Worm (Caenorhabditis elegans) whole organism, late embryonic: ENCODE measurements around the gene srt-32.

Experiments
- F13H6.1 ChIP-seq: sonication (generic microtip); optimal IDR thresholded peaks from 2 replicates; lab custom pipeline; 2016; ENCODE audit warnings: missing genetic modification characterization, missing compliant biosample characterization
- K09A11.1 ChIP-seq: sonication (generic microtip); optimal IDR thresholded peaks from 2 replicates; lab custom pipeline; 2017; ENCODE audit warnings: antibody characterized with exemption, mild to moderate bottlenecking, missing genetic modification characterization, missing compliant biosample characterization; ENCODE audit not compliant: insufficient read depth
- T23F11.4 ChIP-seq: fragments of 200-800 bp; sonication (Bioruptor generic); optimal IDR thresholded peaks from 2 replicates; lab custom pipeline; 2018; ENCODE audit warnings: mild to moderate bottlenecking, missing genetic modification characterization, missing compliant biosample characterization
- ahr-1 ChIP-seq: sonication (generic microtip); optimal IDR thresholded peaks from 2 replicates; lab custom pipeline; 2016; ENCODE audit warnings: missing genetic modification characterization, missing compliant biosample characterization
- ama-1 ChIP-seq: fragments of 150-350 bp; optimal IDR thresholded peaks from 2 replicates; lab custom pipeline; 2014
- ceh-14 ChIP-seq: sonication (generic microtip); optimal IDR thresholded peaks from 2 replicates; lab custom pipeline; 2016; ENCODE audit warnings: missing genotype, missing genetic modification characterization, missing compliant biosample characterization
- ceh-18 ChIP-seq: sonication (generic microtip); optimal IDR thresholded peaks from 2 replicates; lab custom pipeline; 2016; ENCODE audit warnings: missing genetic modification characterization, missing compliant biosample characterization
- ceh-2 ChIP-seq: sonication (generic microtip); optimal IDR thresholded peaks from 2 replicates; lab custom pipeline; 2016; ENCODE audit warnings: missing genotype, missing genetic modification characterization, missing compliant biosample characterization
- ceh-31 ChIP-seq: sonication (generic microtip); optimal IDR thresholded peaks from 2 replicates; lab custom pipeline; 2016; ENCODE audit warnings: missing genetic modification characterization, missing compliant biosample characterization
- ceh-34 ChIP-seq: sonication (generic microtip); optimal IDR thresholded peaks from 2 replicates; lab custom pipeline; 2016; ENCODE audit warnings: mild to moderate bottlenecking, missing genetic modification characterization, missing compliant biosample characterization
- ceh-6 ChIP-seq: fragments of 200-800 bp; sonication (Bioruptor generic); optimal IDR thresholded peaks from 2 replicates; lab custom pipeline; 2018; ENCODE audit warnings: mild to moderate bottlenecking, missing genetic modification characterization, missing compliant biosample characterization
- dmd-4 ChIP-seq: sonication (generic microtip); optimal IDR thresholded peaks from 2 replicates; lab custom pipeline; 2016; ENCODE audit warnings: borderline replicate concordance, missing genetic modification characterization, missing compliant biosample characterization
- elt-2 ChIP-seq: sonication (generic microtip); optimal IDR thresholded peaks from 2 replicates; lab custom pipeline; 2016; ENCODE audit warnings: missing genetic modification reagents, missing genetic modification characterization, missing compliant biosample characterization
- ets-4 ChIP-seq: sonication (generic microtip); optimal IDR thresholded peaks from 2 replicates; lab custom pipeline; 2016; ENCODE audit warnings: missing genetic modification characterization, missing compliant biosample characterization
- eyg-1 ChIP-seq: sonication (generic microtip); optimal IDR thresholded peaks from 2 replicates; lab custom pipeline; 2016; ENCODE audit warnings: missing genotype, missing genetic modification characterization, missing compliant biosample characterization
- fax-1 ChIP-seq: sonication (generic microtip); optimal IDR thresholded peaks from 2 replicates; lab custom pipeline; 2016; ENCODE audit warnings: missing genotype, missing genetic modification characterization, missing compliant biosample characterization
- hlh-13 ChIP-seq: fragments of 200-800 bp; sonication (Bioruptor generic); optimal IDR thresholded peaks from 2 replicates; lab custom pipeline; 2018; ENCODE audit warnings: mild to moderate bottlenecking, missing genetic modification characterization, missing compliant biosample characterization
- hlh-15 ChIP-seq: sonication (generic microtip); optimal IDR thresholded peaks from 2 replicates; lab custom pipeline; 2016; ENCODE audit warnings: missing genetic modification characterization, missing compliant biosample characterization
- hlh-6 ChIP-seq: sonication (generic microtip); optimal IDR thresholded peaks from 2 replicates; lab custom pipeline; 2016; ENCODE audit warnings: missing genotype, missing genetic modification characterization, missing compliant biosample characterization
- lim-6 ChIP-seq: sonication (generic microtip); optimal IDR thresholded peaks from 2 replicates; lab custom pipeline; 2016; ENCODE audit warnings: missing genetic modification characterization, missing compliant biosample characterization
- nfya-1 ChIP-seq: sonication (generic microtip); optimal IDR thresholded peaks from 2 replicates; lab custom pipeline; 2017; ENCODE audit warnings: missing genetic modification characterization, mild to moderate bottlenecking, missing compliant biosample characterization, antibody characterized with exemption, moderate library complexity
- odd-2 ChIP-seq: sonication (generic microtip); optimal IDR thresholded peaks from 2 replicates; lab custom pipeline; 2017; ENCODE audit warnings: antibody characterized with exemption, mild to moderate bottlenecking, missing genetic modification characterization, missing compliant biosample characterization
- pag-3 ChIP-seq: sonication (generic microtip); optimal IDR thresholded peaks from 2 replicates; lab custom pipeline; 2016; ENCODE audit warnings: missing compliant biosample characterization, missing genetic modification characterization, borderline replicate concordance
- pax-1 ChIP-seq: fragments of 150-350 bp; optimal IDR thresholded peaks from 2 replicates; lab custom pipeline; 2014; ENCODE audit warnings: missing biosample characterization, missing genetic modification characterization
- pha-4 ChIP-seq: fragments of 150-350 bp; optimal IDR thresholded peaks from 2 replicates; lab custom pipeline; 2018; ENCODE audit warnings: missing biosample characterization, missing genetic modification reagents, missing genetic modification characterization
- sox-4 ChIP-seq: sonication (generic microtip); optimal IDR thresholded peaks from 2 replicates; lab custom pipeline; 2017; ENCODE audit warnings: mild to moderate bottlenecking, missing genetic modification characterization, inconsistent platforms, missing compliant biosample characterization
- tbx-2 ChIP-seq: sonication (generic microtip); optimal IDR thresholded peaks from 2 replicates; lab custom pipeline; 2016; ENCODE audit warnings: missing genetic modification characterization, missing compliant biosample characterization
- tbx-7 ChIP-seq: sonication (generic microtip); optimal IDR thresholded peaks from 2 replicates; lab custom pipeline; 2016; ENCODE audit warnings: missing genotype, missing genetic modification characterization, missing compliant biosample characterization
- unc-42 ChIP-seq: sonication (generic microtip); optimal IDR thresholded peaks from 2 replicates; lab custom pipeline; 2016; ENCODE audit warnings: missing genotype, missing genetic modification characterization, missing compliant biosample characterization
- unc-55 ChIP-seq: sonication (generic microtip); optimal IDR thresholded peaks from 2 replicates; lab custom pipeline; 2017; ENCODE audit warnings: missing biosample characterization, missing genetic modification reagents, missing genetic modification characterization
- ztf-16 ChIP-seq: sonication (generic microtip); optimal IDR thresholded peaks from 2 replicates; lab custom pipeline; 2017; ENCODE audit warnings: missing genetic modification characterization, missing compliant biosample characterization

Gene srt-32

ce11 chrV:14539355-14539754 is 20.1 kb upstream of the srt-32 start:
- TF ChIP-seq pha-4 (tag; lab: Kevin White, UChicago) (no peak), unc-55 (GFP tag; lab: Kevin White, UChicago) (no peak), pag-3 (no peak), hlh-15 (tag; lab: Kevin White, UChicago) (no peak), pax-1 (tag; lab: Kevin White, UChicago) (no peak), nfya-1 (tag; lab: Kevin White, UChicago) (no peak), fax-1 (no peak), K09A11.1 (tag; lab: Kevin White, UChicago) (no peak), ceh-18 (tag; lab: Kevin White, UChicago) (no peak), ceh-31 (tag; lab: Kevin White, UChicago) (no peak), elt-2 (tag; lab: Kevin White, UChicago) (no peak), T23F11.4 (GFP tag; lab: Kevin White, UChicago) (no peak), tbx-7 (tag; lab: Kevin White, UChicago) (no peak)

ce11 chrV:14540932-14541331 is 18.5 kb upstream of the srt-32 start:
- TF ChIP-seq ceh-6 (GFP tag; lab: Kevin White, UChicago): no peak
- no peak for TF ChIP-seq ceh-31 (tag; lab: Kevin White, UChicago)
- no peak for TF ChIP-seq tbx-2 (tag; lab: Kevin White, UChicago)
- no peak for TF ChIP-seq nfya-1 (tag; lab: Kevin White, UChicago)
- no peak for TF ChIP-seq hlh-13
- TF ChIP-seq hlh-6 (tag; lab: Kevin White, UChicago): no peak
- no peak for TF ChIP-seq ets-4 (tag; lab: Kevin White, UChicago)
- no peak for TF ChIP-seq dmd-4

- peak; percentile 96 for TF ChIP-seq elt-2 (tag; lab: Kevin White, UChicago)
- no peak for TF ChIP-seq tbx-2 (tag; lab: Kevin White, UChicago)
- TF ChIP-seq sox-4 (tag; lab: Kevin White, UChicago): no peak
These were observed 17.3 kb upstream of the srt-32 start for ce11 chrV:14542138-14542537.

ce11 chrV:14545816-14546283 is 13.6 kb upstream of the srt-32 start, which contains the start of gene rike-1:
TSS of gene rike-1 (minus strand) at chrV:14545866.
- TF ChIP-seq ets-4 (tag; lab: Kevin White, UChicago) (peak; percentile 52), odd-2 (tag; lab: Kevin White, UChicago) (no peak), ceh-14 (tag; lab: Kevin White, UChicago) (peak; percentile 15), ahr-1 (tag; lab: Kevin White, UChicago) (no peak), ztf-16 (tag; lab: Kevin White, UChicago) (peak; percentile 61), ceh-31 (tag; lab: Kevin White, UChicago) (peak; percentile 50), ceh-2 (tag; lab: Kevin White, UChicago) (peak; percentile 59), unc-42 (tag; lab: Kevin White, UChicago) (peak; percentile 49)

- no peak for TF ChIP-seq ama-1 (lab: Kevin White, UChicago)
- no peak for TF ChIP-seq F13H6.1 (tag; lab: Kevin White, UChicago)
- TF ChIP-seq eyg-1: no peak
- no peak for TF ChIP-seq ztf-16 (tag; lab: Kevin White, UChicago)
- no peak for TF ChIP-seq tbx-2 (tag; lab: Kevin White, UChicago)
- TF ChIP-seq, all 69 proteins: peak for 0
These were observed 12.8 kb upstream of the srt-32 start, which contains the start of gene C53A5.13 for ce11 chrV:14546569-14546968. TSS of gene C53A5.13 (plus strand) at chrV:14546869.

- TF ChIP-seq lim-6 (no peak), ceh-34 (tag; lab: Kevin White, UChicago) (peak; percentile 66)
These were observed 10.9 kb upstream of the srt-32 start for ce11 chrV:14548510-14548909.
